Worm (Caenorhabditis elegans) whole organism, L3 larva: Measurements from ENCODE around the gene rpy-1.

Experiments used
- fos-1 ChIP-seq: fragments of 150-350 bp; optimal IDR thresholded peaks from 2 replicates; lab custom pipeline; 2014; ENCODE audit warnings: missing biosample characterization, missing genetic modification characterization
- pqm-1 ChIP-seq: fragments of 150-350 bp; optimal IDR thresholded peaks from 2 replicates; lab custom pipeline; 2017; ENCODE audit warnings: missing biosample characterization, missing genetic modification characterization, inconsistent platforms

DNA sequence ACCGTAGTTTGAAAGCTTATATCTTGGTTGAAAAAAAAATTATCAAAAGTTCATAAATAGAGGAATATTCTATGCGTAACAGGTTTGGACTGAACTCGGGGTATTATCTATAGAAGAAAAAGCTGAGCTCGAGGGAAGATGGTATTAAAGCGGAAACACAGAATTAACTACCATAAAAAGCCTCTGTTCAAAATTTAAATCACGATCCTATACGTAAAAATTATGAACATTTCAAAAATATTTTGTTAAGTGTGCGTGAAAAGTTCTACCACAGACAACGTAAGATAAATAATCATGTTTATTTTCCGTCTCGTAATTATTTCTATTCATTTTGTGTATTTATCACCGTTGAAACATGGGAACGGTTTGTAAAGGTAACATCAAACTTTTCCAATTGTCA lies 41.0 kb upstream of the rpy-1 start, which contains the start of gene F41G3.5:
- TF ChIP-seq fos-1 (no peak), pqm-1 (tag; lab: Kevin White, UChicago) (no peak)
